Fruit fly (Drosophila melanogaster): ENCODE data around the gene Spag1.
A peak's percentile ranks its signal among the peaks of the same experiment; 100 is the strongest.

The Spag1 gene

dm6 chr3R:26945233-26945632 is 2.4 kb upstream of the Spag1 start, which contains the start of gene CG14252 (continued):
- TF ChIP-seq Fer2 (tag; optimal IDR thresholded peaks at IDR 0.05) (no peak), NC2α (GFP tag; optimal IDR thresholded peaks at IDR 0.05) (no peak), tx (GFP tag; optimal IDR thresholded peaks at IDR 0.05) (no peak), gem (tag; optimal IDR thresholded peaks at IDR 0.05) (no peak), CG4820 (GFP tag; optimal IDR thresholded peaks at IDR 0.05) (no peak), GATAe (GFP tag; conservative IDR thresholded peaks at IDR 0.05) (no peak), shn (GFP tag; optimal IDR thresholded peaks at IDR 0.05) (no peak), CG3065 (GFP tag; optimal IDR thresholded peaks at IDR 0.05) (no peak), CG11723 (GFP tag; optimal IDR thresholded peaks at IDR 0.05) (no peak), cad (GFP tag; optimal IDR thresholded peaks at IDR 0.05) (no peak), amos (GFP tag; IDR thresholded peaks at IDR 0.05; ENCODE audit: partially characterized antibody) (no peak), CG18599 (GFP tag; optimal IDR thresholded peaks at IDR 0.05) (no peak), CG6689 (GFP tag; IDR thresholded peaks at IDR 0.05) (no peak), peb (GFP tag; IDR thresholded peaks at IDR 0.05) (no peak), CG11504 (tag; optimal IDR thresholded peaks at IDR 0.05) (no peak), danr (GFP tag; IDR thresholded peaks at IDR 0.05) (no peak), NK7.1 (GFP tag; optimal IDR thresholded peaks at IDR 0.05) (no peak), Hey (tag; optimal IDR thresholded peaks at IDR 0.05) (no peak), Dek (tag; optimal IDR thresholded peaks at IDR 0.05) (peak; percentile 11), CHES-1-like (GFP tag; optimal IDR thresholded peaks at IDR 0.05) (peak; percentile 38), CG10654 (GFP tag; optimal IDR thresholded peaks at IDR 0.05) (peak; percentile 2), CG18476 (GFP tag; optimal IDR thresholded peaks at IDR 0.05) (no peak), Nf-YC (tag; optimal IDR thresholded peaks at IDR 0.05) (no peak), CG16779 (GFP tag; IDR thresholded peaks at IDR 0.05) (no peak), Spps (tag; optimal IDR thresholded peaks at IDR 0.05) (peak; percentile 22), CG12391 (tag; optimal IDR thresholded peaks at IDR 0.05) (peak; percentile 41), kah (GFP tag; optimal IDR thresholded peaks at IDR 0.05) (no peak), ken (GFP tag; IDR thresholded peaks at IDR 0.05) (no peak), Dp (GFP tag; optimal IDR thresholded peaks at IDR 0.05) (peak; percentile 96), Hsf (GFP tag; optimal IDR thresholded peaks at IDR 0.05) (no peak), Mes4 (GFP tag; optimal IDR thresholded peaks at IDR 0.05) (no peak), Stat92E (GFP tag; optimal IDR thresholded peaks at IDR 0.05) (peak in 1 of 3 experiments; percentile 79), CG10267 (tag; optimal IDR thresholded peaks at IDR 0.05) (peak; percentile 57), CG16815 (GFP tag; optimal IDR thresholded peaks at IDR 0.05) (no peak), zfh2 (GFP tag; optimal IDR thresholded peaks at IDR 0.05) (no peak), CG31441 (GFP tag; IDR thresholded peaks at IDR 0.05) (no peak), Chrac-16 (GFP tag; optimal IDR thresholded peaks at IDR 0.05) (no peak), run (tag; optimal IDR thresholded peaks at IDR 0.05) (no peak), CG15011 (GFP tag; optimal IDR thresholded peaks at IDR 0.05) (no peak), CG12744 (GFP tag; optimal IDR thresholded peaks at IDR 0.05) (no peak), NfI (GFP tag; optimal IDR thresholded peaks at IDR 0.05) (no peak), chm (GFP tag; IDR thresholded peaks at IDR 0.05) (no peak), CG18011 (GFP tag; optimal IDR thresholded peaks at IDR 0.05) (no peak), CG16813 (GFP tag; IDR thresholded peaks at IDR 0.05; ENCODE audit: partially characterized antibody) (no peak), abd-A (tag; optimal IDR thresholded peaks at IDR 0.05) (no peak), Ravus (GFP tag; IDR thresholded peaks at IDR 0.05) (no peak), repo (GFP tag; optimal IDR thresholded peaks at IDR 0.05) (no peak), onecut (GFP tag; IDR thresholded peaks at IDR 0.05) (peak; percentile 74), CG2202 (tag; optimal IDR thresholded peaks at IDR 0.05) (no peak), CG13624 (GFP tag; optimal IDR thresholded peaks at IDR 0.05) (peak; percentile 16), sim (GFP tag; IDR thresholded peaks at IDR 0.05) (no peak), Eip74EF (GFP tag; optimal IDR thresholded peaks at IDR 0.05) (peak in 1 of 2 experiments; percentile 25)
